Worm (Caenorhabditis elegans): ENCODE results near the gene nhr-222.

DNA sequence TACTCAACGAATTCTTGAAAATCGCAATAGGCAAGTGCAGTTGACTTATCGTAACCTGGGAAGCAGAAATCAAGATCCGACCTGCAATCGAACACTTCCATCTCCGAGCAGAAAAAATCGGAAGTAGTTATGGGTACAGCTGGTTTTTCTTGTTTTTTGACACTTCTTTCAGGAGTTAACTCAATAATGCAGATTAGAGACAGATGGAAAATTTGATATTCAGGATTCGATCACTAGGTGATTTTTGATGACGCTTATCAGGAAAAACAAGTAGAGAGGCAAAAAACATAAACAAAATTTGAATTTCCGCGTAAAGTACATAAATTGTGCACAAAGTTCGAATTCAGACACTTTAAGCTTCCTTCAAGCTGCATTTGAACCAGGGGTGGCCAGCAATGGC, 5.6 kb upstream of the nhr-222 start, which contains the start of gene srw-130:
- TF ChIP-seq sptf-1 (tag; optimal IDR thresholded peaks at IDR 0.05) (no peak), ces-1 (GFP tag; optimal IDR thresholded peaks at IDR 0.05) (no peak), nhr-237 (tag; optimal IDR thresholded peaks at IDR 0.05) (no peak), lin-13 (tag; optimal IDR thresholded peaks at IDR 0.05) (no peak), mep-1 (tag; optimal IDR thresholded peaks at IDR 0.05) (no peak), mab-5 (tag; optimal IDR thresholded peaks at IDR 0.05) (no peak), pha-4 (tag; optimal IDR thresholded peaks at IDR 0.05) (no peak), nhr-2 (tag; optimal IDR thresholded peaks at IDR 0.05) (no peak), blmp-1 (tag; optimal IDR thresholded peaks at IDR 0.05) (no peak), nhr-28 (tag; optimal IDR thresholded peaks at IDR 0.05) (no peak), nhr-12 (tag; optimal IDR thresholded peaks at IDR 0.05) (no peak), nhr-76 (tag; optimal IDR thresholded peaks at IDR 0.05) (no peak)
